Worm (Caenorhabditis elegans) whole organism, early embryonic: Measurements from ENCODE around the gene ceh-7.

ENCODE experiments used
- ama-1 ChIP-seq: fragments of 150-350 bp; optimal IDR thresholded peaks from 2 replicates; lab custom pipeline; 2014
- flt-1 ChIP-seq: fragments of 200-800 bp; sonication (Bioruptor generic); IDR thresholded peaks from 2 replicates; pipeline ENCODE4 v1.3.6; 2022; ENCODE audit warnings: missing genetic modification characterization, missing compliant biosample characterization
- hnd-1 ChIP-seq: sonication (generic microtip); optimal IDR thresholded peaks from 2 replicates; lab custom pipeline; 2016; ENCODE audit warnings: missing genetic modification characterization, missing compliant biosample characterization
- scrt-1 ChIP-seq: fragments of 200-800 bp; sonication (Bioruptor generic); IDR thresholded peaks from 2 replicates; pipeline ENCODE4 v1.3.6; 2022; ENCODE audit warnings: missing genetic modification characterization, missing compliant biosample characterization
- tbx-37 ChIP-seq: fragments of 200-800 bp; sonication (Bioruptor generic); conservative IDR thresholded peaks from 2 replicates; pipeline ENCODE4 v1.3.6; 2022; ENCODE audit warnings: missing genetic modification reagents, missing genetic modification characterization, missing compliant biosample characterization

ce11 chrII:8716231-8716878 is 12.7 kb upstream of the ceh-7 start, which contains the start of the genes cyn-11 and T01B7.5:
- TF ChIP-seq ama-1, result no peak
- peak; percentile 7 for TF ChIP-seq hnd-1
- no peak for TF ChIP-seq flt-1 (GFP tag; lab: Robert Waterston, UW)
- no peak for TF ChIP-seq tbx-37
- no peak for TF ChIP-seq scrt-1
